Worm (Caenorhabditis elegans) whole organism, L4 larva: Measurements from ENCODE around the gene unc-23.
A peak's percentile ranks its signal among the peaks of the same experiment; 100 is the strongest.

ENCODE experiments used
- D1046.2 ChIP-seq: fragments of 200-800 bp; sonication (Bioruptor generic); IDR thresholded peaks from 2 replicates; pipeline ENCODE4 v1.3.6; 2022; ENCODE audit warnings: missing genetic modification characterization, missing compliant biosample characterization
- F44E2.7 ChIP-seq: fragments of 200-800 bp; sonication (Bioruptor generic); IDR thresholded peaks from 2 replicates; pipeline ENCODE4 v2.1.2; 2022; ENCODE audit warnings: missing genetic modification characterization, missing compliant biosample characterization
- T20F7.1 ChIP-seq: fragments of 200-800 bp; sonication (Bioruptor generic); optimal IDR thresholded peaks from 2 replicates; lab custom pipeline; 2018; ENCODE audit warnings: mild to moderate bottlenecking, missing genetic modification characterization, missing compliant biosample characterization
- T26A8.4 ChIP-seq: fragments of 200-800 bp; sonication (Bioruptor generic); IDR thresholded peaks from 2 replicates; pipeline ENCODE4 v1.3.6; 2022; ENCODE audit warnings: missing genetic modification characterization, missing compliant biosample characterization
- Y48G9A.11 ChIP-seq: fragments of 200-800 bp; sonication (Bioruptor generic); IDR thresholded peaks from 2 replicates; pipeline ENCODE4 v1.3.6; 2022; ENCODE audit warnings: missing genetic modification reagents, missing genetic modification characterization, missing compliant biosample characterization
- Y5F2A.4 ChIP-seq: fragments of 200-800 bp; sonication (Bioruptor generic); optimal IDR thresholded peaks from 2 replicates; lab custom pipeline; 2018; ENCODE audit warnings: mild to moderate bottlenecking, missing genetic modification characterization, missing compliant biosample characterization
- aha-1 ChIP-seq: fragments of 150-350 bp; peaks from one replicate; lab custom pipeline; 2014; ENCODE audit warnings: missing biosample characterization, missing genetic modification characterization
- arid-1 ChIP-seq: fragments of 200-800 bp; sonication (Bioruptor generic); conservative IDR thresholded peaks from 2 replicates; pipeline ENCODE4 v1.3.6; 2022; ENCODE audit warnings: missing genetic modification reagents, missing genetic modification characterization, missing compliant biosample characterization
- attf-4 ChIP-seq: sonication (generic microtip); optimal IDR thresholded peaks from 3 replicates; lab custom pipeline; 2017; ENCODE audit warnings: missing biosample characterization, missing genetic modification characterization
- ceh-20 ChIP-seq: fragments of 200-800 bp; sonication (Bioruptor generic); IDR thresholded peaks from 2 replicates; pipeline ENCODE4 v1.3.6; 2022; ENCODE audit warnings: missing genetic modification reagents, missing genetic modification characterization, missing compliant biosample characterization
- ceh-28 ChIP-seq: fragments of 150-350 bp; optimal IDR thresholded peaks from 2 replicates; lab custom pipeline; 2014; ENCODE audit warnings: missing biosample characterization, missing genetic modification reagents, missing genetic modification characterization
- ceh-44 ChIP-seq: fragments of 200-800 bp; sonication (Bioruptor generic); IDR thresholded peaks from 2 replicates; pipeline ENCODE4 v1.3.6; 2022; ENCODE audit warnings: missing genetic modification reagents, missing genetic modification characterization, missing compliant biosample characterization
- ceh-62 ChIP-seq: sonication (generic microtip); optimal IDR thresholded peaks from 2 replicates; lab custom pipeline; 2017; ENCODE audit warnings: missing biosample characterization, missing genetic modification characterization
- cey-2 ChIP-seq: sonication (generic microtip); optimal IDR thresholded peaks from 3 replicates; lab custom pipeline; 2017; ENCODE audit warnings: missing genetic modification characterization, mild to moderate bottlenecking, missing compliant biosample characterization, antibody characterized with exemption, borderline replicate concordance; ENCODE audit not compliant: insufficient read depth
- ctbp-1 ChIP-seq: fragments of 200-800 bp; sonication (Bioruptor generic); IDR thresholded peaks from 2 replicates; pipeline ENCODE4 v1.3.6; 2022; ENCODE audit warnings: missing genetic modification reagents, missing genetic modification characterization, missing compliant biosample characterization
- daf-16 ChIP-seq, 3 experiments: sonication (generic microtip); optimal IDR thresholded peaks; 2 replicates each; lab custom pipeline; 2016 to 2017; ENCODE audit warnings: missing genetic modification characterization in 3 of 3, missing genetic modification reagents in 3 of 3, mild to moderate bottlenecking in 2 of 3, missing compliant biosample characterization in 2 of 3, missing biosample characterization in 1 of 3, moderate library complexity in 1 of 3
- dpl-1 ChIP-seq: fragments of 150-350 bp; optimal IDR thresholded peaks from 2 replicates; lab custom pipeline; 2014; ENCODE audit warnings: missing biosample characterization, missing genetic modification reagents, missing genetic modification characterization
- duxl-1 ChIP-seq: sonication (generic microtip); optimal IDR thresholded peaks from 2 replicates; lab custom pipeline; 2016; ENCODE audit warnings: mild to moderate bottlenecking, missing genetic modification characterization, moderate library complexity, missing compliant biosample characterization; ENCODE audit not compliant: poor library complexity
- gei-8 ChIP-seq: fragments of 200-800 bp; sonication (Bioruptor generic); optimal IDR thresholded peaks from 2 replicates; lab custom pipeline; 2018; ENCODE audit warnings: mild to moderate bottlenecking, missing genetic modification characterization, missing compliant biosample characterization
- hlh-30 ChIP-seq: sonication (generic microtip); optimal IDR thresholded peaks from 2 replicates; lab custom pipeline; 2017; ENCODE audit warnings: antibody characterized with exemption, mild to moderate bottlenecking, missing genetic modification characterization, missing compliant biosample characterization; ENCODE audit not compliant: insufficient read depth
- hmg-1.1 ChIP-seq: fragments of 200-800 bp; sonication (Bioruptor generic); IDR thresholded peaks from 2 replicates; pipeline ENCODE4 v1.3.6; 2022; ENCODE audit warnings: missing genetic modification reagents, missing genetic modification characterization, missing compliant biosample characterization
- lim-7 ChIP-seq: fragments of 200-800 bp; sonication (Bioruptor generic); IDR thresholded peaks from 2 replicates; pipeline ENCODE4 v1.3.6; 2022; ENCODE audit warnings: missing genetic modification characterization, missing compliant biosample characterization
- lin-1 ChIP-seq: fragments of 200-800 bp; sonication (Bioruptor generic); IDR thresholded peaks from 2 replicates; pipeline ENCODE4 v1.3.6; 2022; ENCODE audit warnings: missing genetic modification reagents, missing genetic modification characterization, missing compliant biosample characterization
- lin-39 ChIP-seq: fragments of 150-350 bp; optimal IDR thresholded peaks from 2 replicates; lab custom pipeline; 2014; ENCODE audit warnings: missing biosample characterization, missing genetic modification reagents, missing genetic modification characterization
- lir-3 ChIP-seq: sonication (generic microtip); optimal IDR thresholded peaks from 2 replicates; lab custom pipeline; 2016; ENCODE audit warnings: mild to moderate bottlenecking, missing genetic modification characterization, missing compliant biosample characterization
- madf-5 ChIP-seq, 2 experiments: fragments of 200-800 bp; sonication (Bioruptor generic); IDR thresholded peaks; 2 replicates each; pipeline ENCODE4 v1.3.6; 2022; ENCODE audit warnings: missing compliant biosample characterization in 2 of 2, missing genetic modification characterization in 2 of 2
- madf-9 ChIP-seq: fragments of 200-800 bp; sonication (Bioruptor generic); conservative IDR thresholded peaks from 2 replicates; pipeline ENCODE4 v1.3.6; 2022; ENCODE audit warnings: missing genetic modification reagents, missing genetic modification characterization, missing compliant biosample characterization
- mep-1 ChIP-seq: fragments of 150-350 bp; sonication (generic microtip); optimal IDR thresholded peaks from 3 replicates; lab custom pipeline; 2014; ENCODE audit warnings: missing biosample characterization, missing genetic modification characterization
- mes-2 ChIP-seq: sonication (generic microtip); optimal IDR thresholded peaks from 2 replicates; lab custom pipeline; 2016; ENCODE audit warnings: missing genotype, mild to moderate bottlenecking, missing genetic modification characterization, missing compliant biosample characterization; ENCODE audit not compliant: poor library complexity, severe bottlenecking
- mxl-2 ChIP-seq: fragments of 200-800 bp; sonication (Bioruptor generic); conservative IDR thresholded peaks from 2 replicates; pipeline ENCODE4 v1.3.6; 2022; ENCODE audit warnings: missing genetic modification reagents, missing genetic modification characterization, missing compliant biosample characterization
- mxl-3 ChIP-seq: fragments of 200-800 bp; sonication (Bioruptor generic); optimal IDR thresholded peaks from 2 replicates; lab custom pipeline; 2018; ENCODE audit warnings: mild to moderate bottlenecking, missing genetic modification characterization, missing compliant biosample characterization
- nhr-102 ChIP-seq: sonication (generic microtip); optimal IDR thresholded peaks from 2 replicates; lab custom pipeline; 2016; ENCODE audit warnings: mild to moderate bottlenecking, missing genetic modification characterization, moderate library complexity, missing compliant biosample characterization
- nhr-111 ChIP-seq: fragments of 200-800 bp; sonication (Bioruptor generic); optimal IDR thresholded peaks from 2 replicates; lab custom pipeline; 2018; ENCODE audit warnings: mild to moderate bottlenecking, missing genetic modification characterization, missing compliant biosample characterization
- nhr-237 ChIP-seq: sonication (generic microtip); optimal IDR thresholded peaks from 2 replicates; lab custom pipeline; 2017; ENCODE audit warnings: missing biosample characterization, missing genetic modification characterization
- nhr-25 ChIP-seq: sonication (generic microtip); optimal IDR thresholded peaks from 2 replicates; lab custom pipeline; 2017; ENCODE audit warnings: missing genetic modification characterization, mild to moderate bottlenecking, missing compliant biosample characterization, antibody characterized with exemption, moderate library complexity, borderline replicate concordance; ENCODE audit not compliant: insufficient read depth
- nhr-41 ChIP-seq: fragments of 200-800 bp; sonication (Bioruptor generic); IDR thresholded peaks from 2 replicates; pipeline ENCODE4 v1.3.6; 2022; ENCODE audit warnings: missing genetic modification reagents, missing genetic modification characterization, missing compliant biosample characterization
- nhr-6 ChIP-seq: fragments of 150-350 bp; optimal IDR thresholded peaks from 2 replicates; lab custom pipeline; 2014; ENCODE audit warnings: missing biosample characterization, missing genetic modification characterization
- nhr-76 ChIP-seq: fragments of 150-350 bp; optimal IDR thresholded peaks from 2 replicates; lab custom pipeline; 2014; ENCODE audit warnings: missing biosample characterization, missing genetic modification characterization
- php-3 ChIP-seq: fragments of 200-800 bp; sonication (Bioruptor generic); IDR thresholded peaks from 2 replicates; pipeline ENCODE4 v1.3.6; 2022; ENCODE audit warnings: missing genetic modification reagents, missing genetic modification characterization, missing compliant biosample characterization
- rbr-2 ChIP-seq: sonication (generic microtip); optimal IDR thresholded peaks from 2 replicates; lab custom pipeline; 2016; ENCODE audit warnings: missing genotype, missing genetic modification characterization, missing compliant biosample characterization
- saeg-2 ChIP-seq: fragments of 200-800 bp; sonication (Bioruptor generic); IDR thresholded peaks from 2 replicates; pipeline ENCODE4 v1.3.6; 2022; ENCODE audit warnings: missing genetic modification reagents, missing genetic modification characterization, missing compliant biosample characterization
- set-16 ChIP-seq: fragments of 200-800 bp; sonication (Bioruptor generic); IDR thresholded peaks from 2 replicates; pipeline ENCODE4 v1.3.6; 2022; ENCODE audit warnings: missing genetic modification reagents, missing genetic modification characterization, missing compliant biosample characterization
- spr-1 ChIP-seq: sonication (generic microtip); optimal IDR thresholded peaks from 2 replicates; lab custom pipeline; 2016; ENCODE audit warnings: mild to moderate bottlenecking, missing genetic modification characterization, missing compliant biosample characterization
- spr-3 ChIP-seq: fragments of 200-800 bp; sonication (Bioruptor generic); optimal IDR thresholded peaks from 2 replicates; lab custom pipeline; 2018; ENCODE audit warnings: mild to moderate bottlenecking, missing genetic modification characterization, missing compliant biosample characterization
- tra-1 ChIP-seq: fragments of 200-800 bp; sonication (Bioruptor generic); IDR thresholded peaks from 2 replicates; pipeline ENCODE4 v1.3.6; 2022; ENCODE audit warnings: missing genetic modification reagents, missing genetic modification characterization, missing compliant biosample characterization
- unc-62 ChIP-seq, 3 experiments: fragments of 150-350 bp in 1 of 3; sonication (generic microtip); optimal IDR thresholded peaks in 2 of 3; peaks in 1 of 3; 1 replicate in 1 of 3; 2 replicates in 2 of 3; lab custom pipeline; 2014 to 2017; ENCODE audit warnings: missing biosample characterization in 3 of 3, missing genetic modification characterization in 3 of 3, missing genetic modification reagents in 3 of 3, missing genotype in 1 of 3
- zfp-3 ChIP-seq: fragments of 200-800 bp; sonication (Bioruptor generic); conservative IDR thresholded peaks from 2 replicates; pipeline ENCODE4 v1.3.6; 2022; ENCODE audit warnings: missing genetic modification reagents, missing genetic modification characterization, missing compliant biosample characterization
- ztf-11 ChIP-seq: fragments of 150-350 bp; optimal IDR thresholded peaks from 2 replicates; lab custom pipeline; 2014; ENCODE audit warnings: missing biosample characterization, missing genetic modification characterization

Gene unc-23

DNA sequence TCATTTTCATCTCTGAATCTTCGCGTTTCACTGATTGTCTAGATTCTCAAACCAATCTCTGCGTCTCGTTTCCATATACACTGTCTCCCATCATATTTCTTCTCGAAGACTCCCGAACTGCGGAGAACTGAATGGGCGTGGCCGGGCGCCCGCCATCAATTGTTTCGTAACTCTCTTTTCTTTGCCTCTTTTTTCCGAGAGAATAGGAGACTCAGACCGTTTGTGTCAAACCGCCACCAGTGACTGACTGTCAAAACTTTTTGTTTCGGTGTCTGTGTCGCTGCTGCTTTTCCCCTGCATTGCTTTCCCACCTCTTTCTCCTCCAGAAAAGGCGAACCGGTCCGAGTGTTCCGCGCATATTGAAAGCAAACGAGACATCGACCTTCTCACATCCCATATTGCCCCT is at the start of gene unc-23:
TSS of gene unc-23 (plus strand) at position 176 of the 406 bp plus-strand sequence.
- TF ChIP-seq lim-7 (GFP tag; lab: Robert Waterston, UW) (peak; percentile 38; the same call in 1 of the 2 replicates), ceh-28 (tag; lab: Kevin White, UChicago) (no peak), nhr-25 (tag; lab: Kevin White, UChicago) (peak; percentile 88), ztf-11 (tag; lab: Kevin White, UChicago) (no peak), D1046.2 (no peak), mes-2 (tag; lab: Kevin White, UChicago) (peak; percentile 54), set-16 (peak; percentile 77; the same call in 1 of the 2 replicates), mep-1 (tag; lab: Kevin White, UChicago) (peak; percentile 84), saeg-2 (GFP tag; lab: Robert Waterston, UW) (no peak), lir-3 (tag; lab: Kevin White, UChicago) (no peak), F44E2.7 (no peak), aha-1 (peak; percentile 86), rbr-2 (tag; lab: Kevin White, UChicago) (peak; percentile 35), ceh-62 (tag; lab: Kevin White, UChicago) (no peak), hmg-1.1 (GFP tag; lab: Robert Waterston, UW) (peak; percentile 74), dpl-1 (peak; percentile 49), ceh-44 (GFP tag; lab: Robert Waterston, UW) (no peak), attf-4 (tag; lab: Kevin White, UChicago) (no peak), T26A8.4 (GFP tag; lab: Robert Waterston, UW) (peak; percentile 70), mxl-3 (GFP tag; lab: Kevin White, UChicago) (peak; percentile 54), Y48G9A.11 (GFP tag; lab: Robert Waterston, UW) (0 out of 2 replicates have a peak, but pooled peaks have one; percentile 37), tra-1 (GFP tag; lab: Robert Waterston, UW) (peak; percentile 86), nhr-102 (tag; lab: Kevin White, UChicago) (peak; percentile 83), unc-62 (GFP tag; optimal IDR thresholded peaks at IDR 0.05 in 1 of 2; lab: Kevin White, UChicago) (peak in 1 of 2 experiments; percentile 98), unc-62 (tag; optimal IDR thresholded peaks at IDR 0.05; lab: Kevin White, UChicago) (no peak), cey-2 (tag; lab: Kevin White, UChicago) (peak; percentile 77), php-3 (GFP tag; lab: Robert Waterston, UW) (peak; percentile 90), Y5F2A.4 (GFP tag; lab: Kevin White, UChicago) (no peak), daf-16 (GFP tag; optimal IDR thresholded peaks at IDR 0.05; lab: Kevin White, UChicago) (peak; percentile 77 to 96), daf-16 (tag; optimal IDR thresholded peaks at IDR 0.05; lab: Kevin White, UChicago) (peak; percentile 78), spr-1 (tag; lab: Kevin White, UChicago) (peak; percentile 76), mxl-2 (GFP tag; lab: Robert Waterston, UW) (0 out of 2 replicates have a peak, but pooled peaks have one; percentile 37), ceh-20 (GFP tag; lab: Robert Waterston, UW) (peak; percentile 76; the same call in 1 of the 2 replicates), nhr-6 (tag; lab: Kevin White, UChicago) (peak; percentile 4), madf-5 (GFP tag; IDR thresholded peaks at IDR 0.05; lab: Robert Waterston, UW) (0 out of 4 replicates have a peak, but pooled peaks of 1 of the 2 experiments have one; percentile 65), duxl-1 (tag; lab: Kevin White, UChicago) (peak; percentile 30), nhr-41 (GFP tag; lab: Robert Waterston, UW) (no peak), T20F7.1 (peak; percentile 45), gei-8 (GFP tag; lab: Kevin White, UChicago) (peak; percentile 50), lin-39 (no peak), nhr-76 (peak; percentile 20), arid-1 (GFP tag; lab: Robert Waterston, UW) (peak; percentile 45; the same call in 1 of the 2 replicates), zfp-3 (GFP tag; lab: Robert Waterston, UW) (peak; percentile 93), nhr-237 (tag; lab: Kevin White, UChicago) (no peak), madf-9 (GFP tag; lab: Robert Waterston, UW) (peak; percentile 81), nhr-111 (GFP tag; lab: Kevin White, UChicago) (no peak), spr-3 (GFP tag; lab: Kevin White, UChicago) (peak; percentile 76), hlh-30 (tag; lab: Kevin White, UChicago) (peak; percentile 72), ctbp-1 (GFP tag; lab: Robert Waterston, UW) (peak; percentile 69), lin-1 (peak; percentile 93)
